Worm (Caenorhabditis elegans) whole organism, late embryonic: Measurements from ENCODE around the gene ptr-20.
A peak's percentile ranks its signal among the peaks of the same experiment; 100 is the strongest.

Experiments used
- K02D7.2 ChIP-seq: sonication (generic microtip); optimal IDR thresholded peaks from 2 replicates; lab custom pipeline; 2017; ENCODE audit warnings: mild to moderate bottlenecking, missing genetic modification characterization, missing compliant biosample characterization
- K09A11.1 ChIP-seq: sonication (generic microtip); optimal IDR thresholded peaks from 2 replicates; lab custom pipeline; 2017; ENCODE audit warnings: antibody characterized with exemption, mild to moderate bottlenecking, missing genetic modification characterization, missing compliant biosample characterization; ENCODE audit not compliant: insufficient read depth
- ceh-19 ChIP-seq: fragments of 200-800 bp; sonication (Bioruptor generic); optimal IDR thresholded peaks from 2 replicates; lab custom pipeline; 2018; ENCODE audit warnings: mild to moderate bottlenecking, missing genetic modification characterization, missing compliant biosample characterization
- ceh-30 ChIP-seq: fragments of 150-350 bp; optimal IDR thresholded peaks from 2 replicates; lab custom pipeline; 2014; ENCODE audit warnings: missing biosample characterization, missing genetic modification characterization
- ceh-34 ChIP-seq: sonication (generic microtip); optimal IDR thresholded peaks from 2 replicates; lab custom pipeline; 2016; ENCODE audit warnings: mild to moderate bottlenecking, missing genetic modification characterization, missing compliant biosample characterization
- ceh-45 ChIP-seq: fragments of 200-800 bp; sonication (Bioruptor generic); IDR thresholded peaks from 2 replicates; pipeline ENCODE4 v1.3.6; 2022; ENCODE audit warnings: missing genetic modification reagents, missing genetic modification characterization, missing compliant biosample characterization
- ceh-48 ChIP-seq: sonication (generic microtip); optimal IDR thresholded peaks from 2 replicates; lab custom pipeline; 2016; ENCODE audit warnings: missing genetic modification characterization, inconsistent platforms, missing compliant biosample characterization
- ceh-9 ChIP-seq: sonication (generic microtip); optimal IDR thresholded peaks from 2 replicates; lab custom pipeline; 2016; ENCODE audit warnings: mild to moderate bottlenecking, missing genetic modification characterization, inconsistent platforms, missing compliant biosample characterization
- che-1 ChIP-seq: sonication (generic microtip); optimal IDR thresholded peaks from 2 replicates; lab custom pipeline; 2016; ENCODE audit warnings: mild to moderate bottlenecking, missing genetic modification characterization, missing compliant biosample characterization
- dmd-4 ChIP-seq: sonication (generic microtip); optimal IDR thresholded peaks from 2 replicates; lab custom pipeline; 2016; ENCODE audit warnings: borderline replicate concordance, missing genetic modification characterization, missing compliant biosample characterization
- dve-1 ChIP-seq: sonication (generic microtip); optimal IDR thresholded peaks from 2 replicates; lab custom pipeline; 2017; ENCODE audit warnings: antibody characterized with exemption, mild to moderate bottlenecking, missing genetic modification characterization, missing compliant biosample characterization
- elt-2 ChIP-seq: sonication (generic microtip); optimal IDR thresholded peaks from 2 replicates; lab custom pipeline; 2016; ENCODE audit warnings: missing genetic modification reagents, missing genetic modification characterization, missing compliant biosample characterization
- ets-4 ChIP-seq: sonication (generic microtip); optimal IDR thresholded peaks from 2 replicates; lab custom pipeline; 2016; ENCODE audit warnings: missing genetic modification characterization, missing compliant biosample characterization
- eyg-1 ChIP-seq: sonication (generic microtip); optimal IDR thresholded peaks from 2 replicates; lab custom pipeline; 2016; ENCODE audit warnings: missing genotype, missing genetic modification characterization, missing compliant biosample characterization
- fax-1 ChIP-seq: sonication (generic microtip); optimal IDR thresholded peaks from 2 replicates; lab custom pipeline; 2016; ENCODE audit warnings: missing genotype, missing genetic modification characterization, missing compliant biosample characterization
- fkh-10 ChIP-seq: fragments of 150-350 bp; optimal IDR thresholded peaks from 2 replicates; lab custom pipeline; 2014; ENCODE audit warnings: missing biosample characterization, missing genetic modification reagents, missing genetic modification characterization
- gmeb-2 ChIP-seq: sonication (generic microtip); optimal IDR thresholded peaks from 2 replicates; lab custom pipeline; 2016; ENCODE audit warnings: missing genetic modification characterization, inconsistent platforms, missing compliant biosample characterization
- hlh-30 ChIP-seq: sonication (generic microtip); optimal IDR thresholded peaks from 2 replicates; lab custom pipeline; 2017; ENCODE audit warnings: antibody characterized with exemption, missing genetic modification characterization, missing compliant biosample characterization; ENCODE audit not compliant: insufficient read depth
- hlh-8 ChIP-seq: sonication (generic microtip); optimal IDR thresholded peaks from 2 replicates; lab custom pipeline; 2016; ENCODE audit warnings: missing genotype, missing genetic modification characterization, missing compliant biosample characterization
- mec-3 ChIP-seq: sonication (generic microtip); optimal IDR thresholded peaks from 2 replicates; lab custom pipeline; 2016; ENCODE audit warnings: borderline replicate concordance, missing genetic modification characterization, missing compliant biosample characterization
- nfya-1 ChIP-seq: sonication (generic microtip); optimal IDR thresholded peaks from 2 replicates; lab custom pipeline; 2017; ENCODE audit warnings: missing genetic modification characterization, mild to moderate bottlenecking, missing compliant biosample characterization, antibody characterized with exemption, moderate library complexity
- nhr-11 ChIP-seq: fragments of 150-350 bp; optimal IDR thresholded peaks from 2 replicates; lab custom pipeline; 2014; ENCODE audit warnings: missing biosample characterization, missing genetic modification characterization
- nhr-232 ChIP-seq: sonication (generic microtip); optimal IDR thresholded peaks from 2 replicates; lab custom pipeline; 2016; ENCODE audit warnings: missing genetic modification characterization, missing compliant biosample characterization
- odd-2 ChIP-seq: sonication (generic microtip); optimal IDR thresholded peaks from 2 replicates; lab custom pipeline; 2017; ENCODE audit warnings: antibody characterized with exemption, mild to moderate bottlenecking, missing genetic modification characterization, missing compliant biosample characterization
- pat-9 ChIP-seq: fragments of 200-800 bp; sonication (Bioruptor generic); optimal IDR thresholded peaks from 2 replicates; lab custom pipeline; 2018; ENCODE audit warnings: mild to moderate bottlenecking, missing genetic modification characterization, moderate library complexity, missing compliant biosample characterization
- pha-4 ChIP-seq: fragments of 150-350 bp; optimal IDR thresholded peaks from 2 replicates; lab custom pipeline; 2018; ENCODE audit warnings: missing biosample characterization, missing genetic modification reagents, missing genetic modification characterization
- sox-2 ChIP-seq: fragments of 200-800 bp; sonication (Bioruptor generic); IDR thresholded peaks from 2 replicates; pipeline ENCODE4 v1.3.6; 2022; ENCODE audit warnings: missing genetic modification reagents, missing genetic modification characterization, missing compliant biosample characterization
- syd-9 ChIP-seq: sonication (generic microtip); optimal IDR thresholded peaks from 2 replicates; lab custom pipeline; 2016; ENCODE audit warnings: mild to moderate bottlenecking, missing genetic modification characterization, moderate library complexity, missing compliant biosample characterization
- tbx-2 ChIP-seq: sonication (generic microtip); optimal IDR thresholded peaks from 2 replicates; lab custom pipeline; 2016; ENCODE audit warnings: missing genetic modification characterization, missing compliant biosample characterization
- unc-42 ChIP-seq: sonication (generic microtip); optimal IDR thresholded peaks from 2 replicates; lab custom pipeline; 2016; ENCODE audit warnings: missing genotype, missing genetic modification characterization, missing compliant biosample characterization
- unc-55 ChIP-seq: sonication (generic microtip); optimal IDR thresholded peaks from 2 replicates; lab custom pipeline; 2017; ENCODE audit warnings: missing biosample characterization, missing genetic modification reagents, missing genetic modification characterization
- unc-86 ChIP-seq: sonication (generic microtip); optimal IDR thresholded peaks from 2 replicates; lab custom pipeline; 2016; ENCODE audit warnings: missing genetic modification characterization, missing compliant biosample characterization
- zip-5 ChIP-seq: sonication (generic microtip); optimal IDR thresholded peaks from 2 replicates; lab custom pipeline; 2016; ENCODE audit warnings: missing genetic modification characterization, missing compliant biosample characterization

ptr-20 gene

ce11 chrII:15204069-15204850, 46.3 kb downstream of the ptr-20 start:
- TF ChIP-seq dve-1 (tag; lab: Kevin White, UChicago) (peak; percentile 65), ceh-19 (no peak)

- TF ChIP-seq fkh-10 (GFP tag; lab: Kevin White, UChicago) (no peak), pat-9 (tag; lab: Kevin White, UChicago) (no peak), ceh-45 (no peak), unc-42 (tag; lab: Kevin White, UChicago) (no peak), unc-86 (no peak), gmeb-2 (tag; lab: Kevin White, UChicago) (no peak), nfya-1 (tag; lab: Kevin White, UChicago) (no peak), che-1 (no peak), K09A11.1 (tag; lab: Kevin White, UChicago) (no peak), tbx-2 (no peak)
Observed at ce11 chrII:15205346-15205745, 47.4 kb downstream of the ptr-20 start.

ce11 chrII:15206234-15206633, 48.3 kb downstream of the ptr-20 start:
- TF ChIP-seq fax-1 (tag; lab: Kevin White, UChicago) (no peak), hlh-30 (tag; lab: Kevin White, UChicago) (no peak), ceh-34 (tag; lab: Kevin White, UChicago) (no peak), odd-2 (no peak), eyg-1 (tag; lab: Kevin White, UChicago) (no peak), nhr-11 (no peak), K02D7.2 (tag; lab: Kevin White, UChicago) (no peak), K09A11.1 (tag; lab: Kevin White, UChicago) (no peak), syd-9 (no peak), nfya-1 (tag; lab: Kevin White, UChicago) (no peak), ceh-9 (tag; lab: Kevin White, UChicago) (no peak), ets-4 (tag; lab: Kevin White, UChicago) (no peak), unc-55 (GFP tag; lab: Kevin White, UChicago) (no peak), mec-3 (no peak), ceh-48 (tag; lab: Kevin White, UChicago) (no peak), nhr-232 (tag; lab: Kevin White, UChicago) (no peak), hlh-8 (tag; lab: Kevin White, UChicago) (no peak), pha-4 (tag; lab: Kevin White, UChicago) (no peak)

- TF ChIP-seq gmeb-2 (tag; lab: Kevin White, UChicago), result no peak
- TF ChIP-seq elt-2 (tag; lab: Kevin White, UChicago), result peak; percentile 67
Observed at ce11 chrII:15207562-15207961, 49.6 kb downstream of the ptr-20 start.

- TF ChIP-seq dve-1 (tag; lab: Kevin White, UChicago) (no peak), pat-9 (tag; lab: Kevin White, UChicago) (no peak), zip-5 (no peak), nhr-11 (no peak), sox-2 (GFP tag; lab: Robert Waterston, UW) (no peak), dmd-4 (no peak), nfya-1 (tag; lab: Kevin White, UChicago) (no peak), ceh-30 (tag; lab: Kevin White, UChicago) (no peak), ceh-45 (no peak), elt-2 (tag; lab: Kevin White, UChicago) (no peak), nhr-232 (tag; lab: Kevin White, UChicago) (no peak), ceh-9 (tag; lab: Kevin White, UChicago) (no peak)
Observed at ce11 chrII:15208151-15208550, 50.2 kb downstream of the ptr-20 start.
